Worm (Caenorhabditis elegans) whole organism, mixed stage, embryonic: ENCODE results near the gene mtp-18.

Source experiments
- bed-3 ChIP-seq: fragments of 200-800 bp; sonication (Bioruptor generic); optimal IDR thresholded peaks from 3 replicates; lab custom pipeline; 2018; ENCODE audit warnings: mild to moderate bottlenecking, missing genetic modification characterization, moderate library complexity, missing compliant biosample characterization
- ceh-39 ChIP-seq: fragments of 150-350 bp; optimal IDR thresholded peaks from 2 replicates; lab custom pipeline; 2014; ENCODE audit warnings: missing biosample characterization, missing genetic modification characterization
- ces-1 ChIP-seq: fragments of 150-350 bp; optimal IDR thresholded peaks from 2 replicates; lab custom pipeline; 2014; ENCODE audit warnings: missing biosample characterization, missing genetic modification reagents, missing genetic modification characterization
- lin-13 ChIP-seq: fragments of 150-350 bp; optimal IDR thresholded peaks from 2 replicates; lab custom pipeline; 2014; ENCODE audit warnings: missing biosample characterization, missing genetic modification characterization
- lsy-2 ChIP-seq: fragments of 150-350 bp; optimal IDR thresholded peaks from 2 replicates; lab custom pipeline; 2014; ENCODE audit warnings: missing biosample characterization, missing genetic modification characterization
- nhr-12 ChIP-seq: fragments of 150-350 bp; optimal IDR thresholded peaks from 2 replicates; lab custom pipeline; 2014; ENCODE audit warnings: missing biosample characterization, missing genetic modification characterization
- nhr-237 ChIP-seq: fragments of 150-350 bp; optimal IDR thresholded peaks from 2 replicates; lab custom pipeline; 2014; ENCODE audit warnings: missing biosample characterization, missing genetic modification characterization
- nhr-76 ChIP-seq: sonication (generic microtip); optimal IDR thresholded peaks from 2 replicates; lab custom pipeline; 2017; ENCODE audit warnings: missing biosample characterization, missing genetic modification characterization
- pha-4 ChIP-seq: fragments of 150-350 bp; optimal IDR thresholded peaks from 2 replicates; lab custom pipeline; 2018; ENCODE audit warnings: missing biosample characterization, missing genetic modification reagents, missing genetic modification characterization
- snpc-4 ChIP-seq: fragments of 150-350 bp; optimal IDR thresholded peaks from 2 replicates; lab custom pipeline; 2014; ENCODE audit warnings: missing biosample characterization, missing genetic modification characterization
- unc-62 ChIP-seq: fragments of 150-350 bp; optimal IDR thresholded peaks from 2 replicates; lab custom pipeline; 2014; ENCODE audit warnings: missing biosample characterization, missing genetic modification reagents, missing genetic modification characterization

ce11 chrX:6250272-6250752, 44.1 kb upstream of the mtp-18 start:
- TF ChIP-seq ceh-39 (tag; lab: Kevin White, UChicago) (no peak), lin-13 (no peak), snpc-4 (no peak), bed-3 (GFP tag; lab: Kevin White, UChicago) (no peak), unc-62 (no peak), nhr-237 (no peak), lsy-2 (tag; lab: Kevin White, UChicago) (no peak), nhr-76 (tag; lab: Kevin White, UChicago) (no peak), pha-4 (tag; lab: Kevin White, UChicago) (no peak), ces-1 (GFP tag; lab: Kevin White, UChicago) (no peak), nhr-12 (tag; lab: Kevin White, UChicago) (no peak)
